Fruit fly (Drosophila melanogaster) whole organism, embryonic: Measurements from ENCODE around the gene CG33124.

Experiments
- Atf-2 ChIP-seq: fragments of 200-800 bp; sonication (Bioruptor generic); optimal IDR thresholded peaks from 2 replicates; lab custom pipeline; 2016; ENCODE audit warnings: missing biosample characterization, missing genetic modification characterization
- Atf3 ChIP-seq: fragments of 200-800 bp; sonication (Bioruptor generic); optimal IDR thresholded peaks from 3 replicates; lab custom pipeline; 2016; ENCODE audit warnings: missing biosample characterization, missing genetic modification characterization
- B-H2 ChIP-seq: fragments of 200-800 bp; sonication (Bioruptor generic); optimal IDR thresholded peaks from 2 replicates; lab custom pipeline; 2018; ENCODE audit warnings: missing biosample characterization, mild to moderate bottlenecking, missing genetic modification characterization
- CG10274 ChIP-seq: fragments of 200-800 bp; sonication (Bioruptor generic); optimal IDR thresholded peaks from 3 replicates; lab custom pipeline; 2017; ENCODE audit warnings: missing biosample characterization, mild to moderate bottlenecking, missing genetic modification characterization
- CG10462 ChIP-seq: fragments of 200-800 bp; sonication (Bioruptor generic); optimal IDR thresholded peaks from 2 replicates; lab custom pipeline; 2016; ENCODE audit warnings: missing biosample characterization, missing genetic modification characterization
- CG11247 ChIP-seq: fragments of 200-800 bp; sonication (Bioruptor generic); IDR thresholded peaks from 2 replicates; pipeline ENCODE4 v1.3.6; 2022; ENCODE audit warnings: missing biosample characterization, missing genetic modification characterization
- CG11456 ChIP-seq: fragments of 200-800 bp; sonication (Bioruptor generic); IDR thresholded peaks from 3 replicates; pipeline ENCODE4 v1.3.6; 2022; ENCODE audit warnings: missing biosample characterization, missing genetic modification characterization
- CG11696 ChIP-seq: fragments of 200-800 bp; sonication (Bioruptor generic); IDR thresholded peaks from 2 replicates; pipeline ENCODE4 v1.3.6; 2022; ENCODE audit warnings: missing biosample characterization, missing genetic modification characterization
- CG12236 ChIP-seq: fragments of 200-800 bp; sonication (Bioruptor generic); optimal IDR thresholded peaks from 2 replicates; lab custom pipeline; 2016; ENCODE audit warnings: missing biosample characterization, missing genetic modification characterization
- CG15479 ChIP-seq: fragments of 200-800 bp; sonication (Bioruptor generic); optimal IDR thresholded peaks from 3 replicates; lab custom pipeline; 2019; ENCODE audit warnings: missing biosample characterization, mild to moderate bottlenecking, missing genetic modification characterization, moderate library complexity
- CG15601 ChIP-seq: fragments of 200-800 bp; sonication (Bioruptor generic); optimal IDR thresholded peaks from 3 replicates; lab custom pipeline; 2019; ENCODE audit warnings: missing biosample characterization, mild to moderate bottlenecking, missing genetic modification characterization, moderate library complexity
- CG17359 ChIP-seq: fragments of 200-800 bp; sonication (Bioruptor generic); optimal IDR thresholded peaks from 3 replicates; lab custom pipeline; 2018; ENCODE audit warnings: missing biosample characterization, mild to moderate bottlenecking, missing genetic modification characterization, moderate library complexity
- CG1832 ChIP-seq: fragments of 200-800 bp; sonication (Bioruptor generic); optimal IDR thresholded peaks from 2 replicates; lab custom pipeline; 2017; ENCODE audit warnings: missing biosample characterization, mild to moderate bottlenecking, missing genetic modification characterization, inconsistent platforms
- CG18599 ChIP-seq: fragments of 200-800 bp; sonication (Bioruptor generic); optimal IDR thresholded peaks from 3 replicates; lab custom pipeline; 2017; ENCODE audit warnings: missing biosample characterization, missing genetic modification characterization, mild to moderate bottlenecking, moderate library complexity, missing genetic modification reagents
- CG18764 ChIP-seq: fragments of 200-800 bp; sonication (Bioruptor generic); optimal IDR thresholded peaks from 3 replicates; lab custom pipeline; 2016; ENCODE audit warnings: missing biosample characterization, missing genetic modification characterization
- CG32772 ChIP-seq: fragments of 200-800 bp; sonication (Bioruptor generic); IDR thresholded peaks from 2 replicates; pipeline ENCODE4 v1.3.6; 2022; ENCODE audit warnings: missing biosample characterization, missing genetic modification characterization
- CG3847 ChIP-seq: fragments of 200-800 bp; sonication (Bioruptor generic); IDR thresholded peaks from 2 replicates; pipeline ENCODE4 v1.3.6; 2022; ENCODE audit warnings: missing biosample characterization, missing genetic modification characterization
- CG6654 ChIP-seq: fragments of 200-800 bp; sonication (Bioruptor generic); optimal IDR thresholded peaks from 2 replicates; lab custom pipeline; 2017; ENCODE audit warnings: missing biosample characterization, mild to moderate bottlenecking, missing genetic modification characterization
- CG7786 ChIP-seq: fragments of 200-800 bp; sonication (Bioruptor generic); optimal IDR thresholded peaks from 2 replicates; lab custom pipeline; 2016; ENCODE audit warnings: missing biosample characterization, missing genetic modification characterization
- CG7987 ChIP-seq: fragments of 200-800 bp; sonication (Bioruptor generic); optimal IDR thresholded peaks from 2 replicates; lab custom pipeline; 2018; ENCODE audit warnings: missing biosample characterization, mild to moderate bottlenecking, missing genetic modification characterization, moderate library complexity
- CG9609 ChIP-seq: fragments of 200-800 bp; sonication (Bioruptor generic); optimal IDR thresholded peaks from 3 replicates; lab custom pipeline; 2016; ENCODE audit warnings: missing biosample characterization, missing genetic modification characterization
- Dll ChIP-seq: fragments of 200-800 bp; sonication (Bioruptor generic); IDR thresholded peaks from 4 replicates; pipeline ENCODE4 v1.3.6; 2022; ENCODE audit warnings: missing biosample characterization, missing genetic modification characterization; ENCODE audit not compliant: partially characterized antibody
- Elba2 ChIP-seq: fragments of 200-800 bp; sonication (Bioruptor generic); optimal IDR thresholded peaks from 3 replicates; lab custom pipeline; 2016; ENCODE audit warnings: missing biosample characterization, missing genetic modification characterization
- MBD-R2 ChIP-seq: fragments of 200-800 bp; sonication (Bioruptor generic); IDR thresholded peaks from 2 replicates; pipeline ENCODE4 v1.3.6; 2022; ENCODE audit warnings: missing biosample characterization, missing genetic modification characterization
- Med ChIP-seq: fragments of 200-800 bp; sonication (Bioruptor generic); peaks from one replicate; lab custom pipeline; 2016; ENCODE audit warnings: missing biosample characterization, missing genetic modification characterization, mild to moderate bottlenecking, inconsistent platforms, moderate library complexity
- Meics ChIP-seq: fragments of 200-800 bp; sonication (Bioruptor generic); optimal IDR thresholded peaks from 2 replicates; lab custom pipeline; 2017; ENCODE audit warnings: missing biosample characterization, mild to moderate bottlenecking, missing genetic modification characterization
- Nf-YB ChIP-seq: fragments of 200-800 bp; sonication (Bioruptor generic); optimal IDR thresholded peaks from 3 replicates; lab custom pipeline; 2019; ENCODE audit warnings: missing biosample characterization, mild to moderate bottlenecking, missing genetic modification characterization, moderate library complexity
- Trl ChIP-seq, 3 experiments: fragments of >200 bp in 2 of 3; fragments of 200-800 bp in 1 of 3; sonication (Bioruptor generic) in 1 of 3; optimal IDR thresholded peaks; 2 replicates in 1 of 3; 3 replicates in 2 of 3; lab custom pipeline; 2016 to 2017; ENCODE audit warnings: missing biosample characterization in 1 of 3, missing genetic modification characterization in 1 of 3
- ab ChIP-seq: fragments of 200-800 bp; sonication (Bioruptor generic); optimal IDR thresholded peaks from 2 replicates; lab custom pipeline; 2016; ENCODE audit warnings: missing biosample characterization, missing genetic modification characterization
- abd-A ChIP-seq: fragments of 200-800 bp; sonication (Bioruptor generic); optimal IDR thresholded peaks from 3 replicates; lab custom pipeline; 2019; ENCODE audit warnings: missing biosample characterization, mild to moderate bottlenecking, missing genetic modification characterization, moderate library complexity
- ac ChIP-seq: fragments of 200-800 bp; sonication (Bioruptor generic); optimal IDR thresholded peaks from 3 replicates; lab custom pipeline; 2017; ENCODE audit warnings: missing biosample characterization, mild to moderate bottlenecking, missing genetic modification characterization
- ara ChIP-seq: fragments of 200-800 bp; sonication (Bioruptor generic); IDR thresholded peaks from 2 replicates; pipeline ENCODE4 v1.3.6; 2022; ENCODE audit warnings: missing biosample characterization, missing genetic modification characterization
- az2 ChIP-seq: fragments of 200-800 bp; sonication (Bioruptor generic); optimal IDR thresholded peaks from 3 replicates; lab custom pipeline; 2016; ENCODE audit warnings: missing biosample characterization, missing genetic modification characterization
- bigmax ChIP-seq: fragments of 200-800 bp; sonication (Bioruptor generic); optimal IDR thresholded peaks from 2 replicates; lab custom pipeline; 2018; ENCODE audit warnings: missing biosample characterization, mild to moderate bottlenecking, missing genetic modification characterization
- bsh ChIP-seq, 2 experiments: fragments of 200-800 bp; sonication (Bioruptor generic); optimal IDR thresholded peaks; 2 replicates each; lab custom pipeline; 2017 to 2018; ENCODE audit warnings: mild to moderate bottlenecking in 2 of 2, missing biosample characterization in 2 of 2, missing genetic modification characterization in 2 of 2, moderate library complexity in 1 of 2
- cad ChIP-seq: fragments of >200 bp; optimal IDR thresholded peaks from 2 replicates; lab custom pipeline; 2017; ENCODE audit warnings: missing biosample characterization, missing genetic modification characterization
- cas ChIP-seq: fragments of 200-800 bp; sonication (Bioruptor generic); IDR thresholded peaks from 2 replicates; pipeline ENCODE4 v1.3.6; 2022; ENCODE audit warnings: missing biosample characterization, missing genetic modification characterization
- chn ChIP-seq: fragments of 200-800 bp; sonication (Bioruptor generic); optimal IDR thresholded peaks from 2 replicates; lab custom pipeline; 2016; ENCODE audit warnings: missing biosample characterization, missing genetic modification characterization
- jumu ChIP-seq: fragments of 200-800 bp; sonication (Bioruptor generic); optimal IDR thresholded peaks from 3 replicates; lab custom pipeline; 2016; ENCODE audit warnings: missing biosample characterization, missing genetic modification characterization
- kay ChIP-seq: fragments of 200-800 bp; sonication (Bioruptor generic); optimal IDR thresholded peaks from 2 replicates; lab custom pipeline; 2016; ENCODE audit warnings: missing biosample characterization, missing genetic modification characterization
- lola ChIP-seq, 3 experiments: fragments of >200 bp in 2 of 3; fragments of 200-800 bp in 1 of 3; sonication (Bioruptor generic) in 1 of 3; optimal IDR thresholded peaks; 2 replicates each; lab custom pipeline; 2017 to 2019; ENCODE audit warnings: missing biosample characterization in 3 of 3, missing genetic modification characterization in 3 of 3, mild to moderate bottlenecking in 1 of 3, moderate library complexity in 1 of 3
- pan ChIP-seq, 4 experiments: fragments of >200 bp in 3 of 4; fragments of 200-800 bp in 1 of 4; sonication (Bioruptor generic) in 1 of 4; optimal IDR thresholded peaks in 3 of 4; IDR thresholded peaks in 1 of 4; 2 replicates each; pipeline versions ENCODE4 v1.3.6 to Lab custom; 2017 to 2022; ENCODE audit warnings: missing biosample characterization in 2 of 4, missing genetic modification characterization in 2 of 4, mixed read lengths in 1 of 4
- pita ChIP-seq: fragments of 200-800 bp; sonication (Bioruptor generic); optimal IDR thresholded peaks from 2 replicates; lab custom pipeline; 2017; ENCODE audit warnings: missing biosample characterization, mild to moderate bottlenecking, missing genetic modification characterization
- ranshi ChIP-seq: fragments of 200-800 bp; sonication (Bioruptor generic); IDR thresholded peaks from 2 replicates; pipeline ENCODE4 v1.3.6; 2022; ENCODE audit warnings: missing biosample characterization, missing genetic modification characterization
- sens-2 ChIP-seq: fragments of 200-800 bp; sonication (Bioruptor generic); IDR thresholded peaks from 2 replicates; pipeline ENCODE4 v1.3.6; 2022; ENCODE audit warnings: missing biosample characterization, missing genetic modification characterization
- sob ChIP-seq: fragments of 200-800 bp; sonication (Bioruptor generic); IDR thresholded peaks from 2 replicates; pipeline ENCODE4 v1.3.6; 2022; ENCODE audit warnings: missing biosample characterization, missing genetic modification characterization
- sug ChIP-seq: fragments of 200-800 bp; optimal IDR thresholded peaks from 2 replicates; lab custom pipeline; 2019; ENCODE audit warnings: missing biosample characterization, mild to moderate bottlenecking, missing genetic modification characterization, moderate library complexity
- tup ChIP-seq: fragments of 200-800 bp; sonication (Bioruptor generic); optimal IDR thresholded peaks from 2 replicates; lab custom pipeline; 2016; ENCODE audit warnings: missing biosample characterization, mild to moderate bottlenecking, missing genetic modification characterization, moderate library complexity
- z ChIP-seq: fragments of 200-800 bp; sonication (Bioruptor generic); IDR thresholded peaks from 3 replicates; pipeline ENCODE4 v1.3.6; 2022; ENCODE audit warnings: missing biosample characterization, missing genetic modification characterization

CG33124 gene

DNA sequence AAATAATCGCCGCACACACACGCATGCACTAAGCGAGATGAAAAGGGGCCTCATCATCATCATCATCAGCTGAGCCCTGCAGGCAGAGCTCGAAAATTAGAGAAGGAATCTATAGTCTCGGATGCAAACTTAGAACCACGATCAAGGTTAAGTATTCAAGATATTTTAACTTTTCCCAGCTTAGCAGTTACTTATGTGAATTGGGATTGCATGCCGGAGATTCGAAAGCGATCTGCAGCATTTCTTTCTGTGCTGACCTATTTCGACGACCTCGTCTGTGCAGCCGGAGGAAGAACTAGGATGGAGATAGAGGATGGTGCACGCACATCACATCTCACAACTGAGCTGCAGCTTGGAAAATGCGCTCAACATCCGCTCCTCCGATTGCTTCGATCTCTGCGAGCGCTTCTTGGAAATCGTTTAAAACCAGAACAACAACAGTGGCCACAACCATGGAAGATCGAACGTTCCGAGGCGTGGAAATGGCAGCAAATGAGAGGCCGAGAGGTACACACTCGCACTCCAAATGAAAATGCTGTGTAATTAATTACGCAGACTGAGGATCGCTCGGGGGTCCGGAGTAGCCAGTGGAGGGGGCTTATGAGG, 26.1 kb downstream of the CG33124 start (continued):
- no peak for TF ChIP-seq Dll
- TF ChIP-seq az2 (GFP tag; lab: Kevin White, UChicago), result peak; percentile 51
- TF ChIP-seq CG7786, result peak; percentile 73
- peak; percentile 68; the same call in 1 of the 2 replicates for TF ChIP-seq sens-2 (GFP tag; lab: Robert Waterston, UW)
- peak; percentile 92 for TF ChIP-seq ac (GFP tag; lab: Kevin White, UChicago)
- no peak for TF ChIP-seq abd-A (tag; lab: Kevin White, UChicago)
- TF ChIP-seq z, result no peak
- TF ChIP-seq cas (GFP tag; lab: Robert Waterston, UW), result no peak
- peak; percentile 10 for TF ChIP-seq CG6654 (GFP tag; lab: Kevin White, UChicago)
- TF ChIP-seq CG1832, result no peak
- no peak for TF ChIP-seq CG10274 (GFP tag; lab: Kevin White, UChicago)
- 0 out of 2 replicates have a peak, but pooled peaks have one; percentile 12 for TF ChIP-seq CG3847
- TF ChIP-seq CG7987 (GFP tag; lab: Kevin White, UChicago), result no peak
- peak; percentile 2 for TF ChIP-seq kay (GFP tag; lab: Kevin White, UChicago)
- no peak for TF ChIP-seq Trl (optimal IDR thresholded peaks at IDR 0.05; lab: Kevin White, UChicago)
- TF ChIP-seq Trl (GFP tag; optimal IDR thresholded peaks at IDR 0.05; lab: Kevin White, UChicago), result peak; percentile 76
- peak; percentile 54 for TF ChIP-seq CG9609
- TF ChIP-seq Med (GFP tag; lab: Kevin White, UChicago), result peak; percentile 85
- TF ChIP-seq CG18599 (GFP tag; lab: Kevin White, UChicago), result peak; percentile 5
- peak in 1 of 3 experiments; percentile 92 for TF ChIP-seq lola (GFP tag; optimal IDR thresholded peaks at IDR 0.05; lab: Kevin White, UChicago)
- TF ChIP-seq CG32772, result peak; percentile 49; the same call in 1 of the 2 replicates
- TF ChIP-seq sug, result no peak
- TF ChIP-seq Atf-2, result peak; percentile 56
- TF ChIP-seq ranshi, result peak; percentile 71; the same call in 1 of the 2 replicates
- peak; percentile 68 to 90 for TF ChIP-seq bsh (GFP tag; optimal IDR thresholded peaks at IDR 0.05; lab: Kevin White, UChicago)
- TF ChIP-seq tup (GFP tag; lab: Kevin White, UChicago), result peak; percentile 35
- TF ChIP-seq B-H2 (GFP tag; lab: Kevin White, UChicago), result no peak
- no peak for TF ChIP-seq CG11456 (GFP tag; lab: Robert Waterston, UW)
- TF ChIP-seq sob (GFP tag; lab: Robert Waterston, UW), result no peak
- no peak for TF ChIP-seq CG17359 (tag; lab: Kevin White, UChicago)
- no peak for TF ChIP-seq CG11247 (GFP tag; lab: Robert Waterston, UW)
- peak; percentile 86 for TF ChIP-seq chn (GFP tag; lab: Kevin White, UChicago)
- TF ChIP-seq CG12236 (GFP tag; lab: Kevin White, UChicago), result peak; percentile 63
- peak; percentile 35 for TF ChIP-seq CG18764 (GFP tag; lab: Kevin White, UChicago)
- peak; percentile 56 for TF ChIP-seq Elba2 (GFP tag; lab: Kevin White, UChicago)
- no peak for TF ChIP-seq MBD-R2 (GFP tag; lab: Robert Waterston, UW)
- no peak for TF ChIP-seq pan (optimal IDR thresholded peaks at IDR 0.05; lab: Kevin White, UChicago)
- TF ChIP-seq pan (GFP tag; optimal IDR thresholded peaks at IDR 0.05 in 1 of 2, IDR thresholded peaks at IDR 0.05 in 1 of 2), result peak in 1 of 2 experiments; percentile 16
- TF ChIP-seq ara (GFP tag; lab: Robert Waterston, UW), result peak; percentile 91
- peak; percentile 12 for TF ChIP-seq CG10462
- TF ChIP-seq jumu (GFP tag; lab: Kevin White, UChicago), result peak; percentile 75
- TF ChIP-seq pita (GFP tag; lab: Kevin White, UChicago), result no peak
- peak; percentile 56 for TF ChIP-seq CG15601 (tag; lab: Kevin White, UChicago)
- TF ChIP-seq ab, result no peak
- TF ChIP-seq Nf-YB (GFP tag; lab: Kevin White, UChicago), result peak; percentile 45
- no peak for TF ChIP-seq Meics (GFP tag; lab: Kevin White, UChicago)
- peak; percentile 99 for TF ChIP-seq CG11696
- TF ChIP-seq CG15479 (GFP tag; lab: Kevin White, UChicago), result no peak
- peak; percentile 73 for TF ChIP-seq Atf3 (GFP tag; lab: Kevin White, UChicago)
- no peak for TF ChIP-seq cad (GFP tag; lab: Kevin White, UChicago)
- TF ChIP-seq bigmax (GFP tag; lab: Kevin White, UChicago), result no peak
